Worm (Caenorhabditis elegans): ENCODE measurements around the gene famk-1.

Gene famk-1

ce11 chrX:15188986-15189675 is 23.9 kb downstream of the famk-1 start (continued):
- peak; percentile 84 for TF ChIP-seq dsc-1 (tag; optimal IDR thresholded peaks at IDR 0.05)
- TF ChIP-seq unc-62 (GFP tag; optimal IDR thresholded peaks at IDR 0.05) = no peak
- TF ChIP-seq lin-14 (GFP tag; optimal IDR thresholded peaks at IDR 0.05) = peak; percentile 97
- TF ChIP-seq jun-1 (tag; optimal IDR thresholded peaks at IDR 0.05) = peak; percentile 43
- TF ChIP-seq C04F5.9 (tag; optimal IDR thresholded peaks at IDR 0.05) = no peak
- TF ChIP-seq Y116A8C.19 (tag; optimal IDR thresholded peaks at IDR 0.05; ENCODE audit: borderline replicate concordance) = no peak
- TF ChIP-seq aha-1 (tag; optimal IDR thresholded peaks at IDR 0.05) = no peak
- TF ChIP-seq fkh-10 (GFP tag; optimal IDR thresholded peaks at IDR 0.05) = peak; percentile 79
- TF ChIP-seq mep-1 (tag; optimal IDR thresholded peaks at IDR 0.05) = peak; percentile 15
- TF ChIP-seq alr-1 (tag; optimal IDR thresholded peaks at IDR 0.05; ENCODE audit: borderline replicate concordance) = no peak
- peak; percentile 82 for TF ChIP-seq ceh-8 (GFP tag; optimal IDR thresholded peaks at IDR 0.05)
- TF ChIP-seq nhr-90 (tag; optimal IDR thresholded peaks at IDR 0.05; ENCODE audit: poor library complexity) = no peak
- TF ChIP-seq nhr-19 (GFP tag; conservative IDR thresholded peaks at IDR 0.05) = peak; percentile 67
- no peak for TF ChIP-seq zag-1 (tag; optimal IDR thresholded peaks at IDR 0.05)
- TF ChIP-seq mef-2 (tag; optimal IDR thresholded peaks at IDR 0.05) = no peak
- TF ChIP-seq lir-3 (tag; optimal IDR thresholded peaks at IDR 0.05; ENCODE audit: poor library complexity) = peak; percentile 2
- TF ChIP-seq xbp-1 (tag; optimal IDR thresholded peaks at IDR 0.05) = peak; percentile 53
- TF ChIP-seq fos-1 (tag; optimal IDR thresholded peaks at IDR 0.05) = peak; percentile 1
- TF ChIP-seq ztf-11 (tag; optimal IDR thresholded peaks at IDR 0.05) = no peak
- TF ChIP-seq lin-39 (tag; optimal IDR thresholded peaks at IDR 0.05) = no peak
- no peak for TF ChIP-seq efl-3 (GFP tag; optimal IDR thresholded peaks at IDR 0.05)
- peak in 1 of 2 experiments; percentile 23 for TF ChIP-seq lin-35 (GFP tag; optimal IDR thresholded peaks at IDR 0.05)
- TF ChIP-seq grh-1 (GFP tag; IDR thresholded peaks at IDR 0.05) = no peak
- TF ChIP-seq sup-37 (GFP tag; optimal IDR thresholded peaks at IDR 0.05) = peak; percentile 26
- peak; percentile 22 to 48 for TF ChIP-seq efl-1 (optimal IDR thresholded peaks at IDR 0.05)
- peak in 1 of 2 experiments; percentile 83 for TF ChIP-seq efl-1 (GFP tag; optimal IDR thresholded peaks at IDR 0.05 in 1 of 2)
- TF ChIP-seq nhr-77 (tag; optimal IDR thresholded peaks at IDR 0.05) = peak; percentile 60
- TF ChIP-seq ceh-63 (GFP tag; optimal IDR thresholded peaks at IDR 0.05) = peak; percentile 50
- peak; percentile 37 for TF ChIP-seq lin-13 (GFP tag; optimal IDR thresholded peaks at IDR 0.05)
- TF ChIP-seq unc-30 (tag; optimal IDR thresholded peaks at IDR 0.05) = no peak
- TF ChIP-seq sox-4 (tag; optimal IDR thresholded peaks at IDR 0.05) = peak; percentile 25
- peak; percentile 46 for TF ChIP-seq rnt-1 (tag; optimal IDR thresholded peaks at IDR 0.05)
- TF ChIP-seq dpl-1 (GFP tag; optimal IDR thresholded peaks at IDR 0.05) = peak in 1 of 3 experiments; percentile 6
- no peak for TF ChIP-seq nhr-85 (tag)
- TF ChIP-seq lsy-2 (tag; optimal IDR thresholded peaks at IDR 0.05) = peak; percentile 57 to 64
- TF ChIP-seq hlh-17 (GFP tag; optimal IDR thresholded peaks at IDR 0.05; ENCODE audit: borderline replicate concordance) = no peak
- TF ChIP-seq snu-23 (GFP tag; optimal IDR thresholded peaks at IDR 0.05) = peak; percentile 71
- TF ChIP-seq lin-15B (tag; optimal IDR thresholded peaks at IDR 0.05) = no peak
- TF ChIP-seq C34B4.2 (tag; optimal IDR thresholded peaks at IDR 0.05) = no peak
- TF ChIP-seq fkh-8 (tag; optimal IDR thresholded peaks at IDR 0.05) = peak; percentile 73
- TF ChIP-seq skn-1 (tag; optimal IDR thresholded peaks at IDR 0.05) = peak; percentile 27
- no peak for TF ChIP-seq F16B12.6 (tag; optimal IDR thresholded peaks at IDR 0.05)
- TF ChIP-seq ces-1 (GFP tag; optimal IDR thresholded peaks at IDR 0.05) = peak; percentile 44
- TF ChIP-seq pag-3 (tag; optimal IDR thresholded peaks at IDR 0.05; ENCODE audit: borderline replicate concordance, insufficient read depth) = no peak
- no peak for TF ChIP-seq elt-2 (tag; optimal IDR thresholded peaks at IDR 0.05)
- TF ChIP-seq nhr-84 (tag; optimal IDR thresholded peaks at IDR 0.05) = no peak
- peak in 1 of 2 experiments; percentile 34 for TF ChIP-seq egl-27 (tag; optimal IDR thresholded peaks at IDR 0.05)
- TF ChIP-seq nhr-76 (tag; optimal IDR thresholded peaks at IDR 0.05) = no peak
- TF ChIP-seq hlh-4 (tag; optimal IDR thresholded peaks at IDR 0.05) = no peak
- no peak for TF ChIP-seq blmp-1 (tag; optimal IDR thresholded peaks at IDR 0.05)

Data from whole organism, L1 larva.